Fruit fly (Drosophila melanogaster): ENCODE measurements around the gene cype.

DNA sequence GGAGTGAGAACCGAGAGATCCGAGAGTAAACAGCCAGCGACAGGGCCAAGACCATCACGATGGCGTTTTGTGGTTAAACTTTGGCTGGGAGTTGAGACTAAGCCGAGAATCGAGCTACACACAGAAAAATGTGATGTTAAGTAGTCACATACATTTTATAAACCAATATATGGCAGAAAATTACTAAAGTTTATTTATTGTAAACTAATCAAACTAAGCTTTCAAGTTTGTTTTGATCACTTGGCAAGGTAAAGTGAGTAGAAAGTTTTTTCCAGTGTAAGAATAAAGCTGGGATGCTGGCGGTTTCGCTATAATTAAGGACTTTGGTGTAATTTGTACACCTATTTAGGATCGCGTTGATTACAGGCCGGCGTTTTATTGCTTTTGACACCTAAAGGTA lies 45.5 kb downstream of the cype start:
- no peak for TF ChIP-seq Hr96 (GFP tag; optimal IDR thresholded peaks at IDR 0.05)
- no peak for TF ChIP-seq CG7101 (tag; optimal IDR thresholded peaks at IDR 0.05)
- TF ChIP-seq CG14711 (tag; optimal IDR thresholded peaks at IDR 0.05), result no peak
- TF ChIP-seq bab1 (GFP tag; optimal IDR thresholded peaks at IDR 0.05), result no peak
- TF ChIP-seq Clk (GFP tag; optimal IDR thresholded peaks at IDR 0.05), result no peak

All from whole organism, adult.